Worm (Caenorhabditis elegans) whole organism, L4/young adult: ENCODE measurements around the gene F57H12.5.

ENCODE experiments used
- dao-5 ChIP-seq: sonication (generic microtip); optimal IDR thresholded peaks from 2 replicates; lab custom pipeline; 2016; ENCODE audit warnings: missing genotype, missing genetic modification characterization, moderate library complexity, missing compliant biosample characterization
- him-1 ChIP-seq: sonication (generic microtip); optimal IDR thresholded peaks from 2 replicates; lab custom pipeline; 2016; ENCODE audit warnings: missing genotype, missing genetic modification reagents, missing genetic modification characterization, missing compliant biosample characterization

- TF ChIP-seq him-1 (tag; lab: Kevin White, UChicago) = no peak
- no peak for TF ChIP-seq dao-5 (tag; lab: Kevin White, UChicago)
Observed at ce11 chrIV:7954006-7954405, 13.1 kb upstream of the F57H12.5 start.
